Fruit fly (Drosophila melanogaster): ENCODE data around the gene CG34276.
A peak's percentile ranks its signal among the peaks of the same experiment; 100 is the strongest.
"Not testable (repeated sequence)": the region's sequence is repeated elsewhere in the genome, so short reads cannot be mapped to it uniquely, and the experiment has no call there.

CG34276 gene

DNA sequence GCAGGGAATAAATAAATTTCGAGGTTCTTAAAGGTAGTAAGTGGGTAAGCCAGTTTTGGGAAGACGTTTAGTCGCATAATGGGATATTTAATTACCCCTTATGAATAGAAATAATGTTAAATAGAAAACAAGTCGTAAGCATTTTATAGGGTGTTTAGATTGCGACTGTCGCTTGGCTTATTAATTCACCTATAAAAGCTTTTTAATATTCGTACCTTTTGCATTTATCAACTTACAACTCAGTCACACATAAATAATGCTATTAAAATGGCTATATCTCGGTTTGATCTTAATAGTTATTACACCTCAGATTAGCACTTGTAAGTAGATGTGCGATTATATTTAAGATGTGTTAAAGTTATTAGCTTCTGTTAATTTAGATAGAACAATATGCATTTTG lies at the start of gene CG34276:
Gene CG34276, plus strand, starts transcription at position 301 of the 400 bp plus-strand sequence.
- TF ChIP-seq noc (tag; optimal IDR thresholded peaks at IDR 0.05): no peak

DNA sequence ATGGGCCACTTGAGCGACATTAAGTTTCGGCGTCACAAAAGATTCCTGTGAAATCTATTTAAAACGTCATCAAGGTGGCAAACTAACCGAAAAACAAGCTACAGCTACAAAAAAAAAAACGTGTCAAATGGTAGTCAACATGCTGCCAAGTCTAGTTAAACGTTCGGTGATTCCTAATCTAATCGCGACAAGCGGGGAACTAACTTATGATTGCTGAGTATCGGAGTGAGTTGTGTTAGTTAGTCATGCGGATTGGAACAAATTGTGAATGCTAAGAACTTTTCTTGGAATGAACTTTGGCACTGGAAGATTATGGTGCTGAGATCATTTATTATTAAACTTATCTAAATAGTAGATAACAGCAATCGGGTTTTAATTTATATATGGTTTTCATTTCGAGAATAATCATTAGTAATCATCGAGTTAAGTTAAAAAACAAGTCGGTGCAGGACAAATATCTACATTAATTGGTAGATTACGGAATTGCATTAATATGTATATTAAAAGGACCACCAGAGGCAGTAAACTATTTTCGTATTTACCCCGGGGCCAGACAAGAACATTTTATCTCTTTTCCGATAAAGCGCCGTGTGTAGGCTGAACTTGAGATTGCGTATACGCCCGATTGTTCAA lies 34.1 kb upstream of the CG34276 start:
- TF ChIP-seq noc (tag; optimal IDR thresholded peaks at IDR 0.05): no peak

DNA sequence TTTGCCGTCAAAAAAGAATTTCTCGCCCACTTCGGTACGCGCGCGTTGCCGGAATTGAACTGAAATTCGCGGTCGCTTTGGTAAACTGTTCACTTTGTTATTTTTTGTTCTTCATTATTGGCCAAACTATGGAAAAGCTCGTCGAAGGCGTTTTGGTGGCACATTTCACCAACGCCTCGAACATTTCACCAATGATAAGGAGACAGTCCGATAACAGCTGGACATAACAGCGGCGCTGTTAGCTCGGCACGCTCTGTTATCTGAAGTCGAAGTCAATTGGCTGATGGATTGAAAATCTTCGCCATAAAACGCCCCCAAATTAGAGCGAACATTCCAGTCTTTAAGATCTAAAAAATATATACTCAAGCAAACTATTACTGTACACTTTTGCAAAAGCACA lies 29.5 kb upstream of the CG34276 start, which contains the start of gene CG14877:
Gene CG14877, minus strand, starts transcription at position 101 of the 400 bp plus-strand sequence.
- no peak for TF ChIP-seq noc (tag; optimal IDR thresholded peaks at IDR 0.05)

DNA sequence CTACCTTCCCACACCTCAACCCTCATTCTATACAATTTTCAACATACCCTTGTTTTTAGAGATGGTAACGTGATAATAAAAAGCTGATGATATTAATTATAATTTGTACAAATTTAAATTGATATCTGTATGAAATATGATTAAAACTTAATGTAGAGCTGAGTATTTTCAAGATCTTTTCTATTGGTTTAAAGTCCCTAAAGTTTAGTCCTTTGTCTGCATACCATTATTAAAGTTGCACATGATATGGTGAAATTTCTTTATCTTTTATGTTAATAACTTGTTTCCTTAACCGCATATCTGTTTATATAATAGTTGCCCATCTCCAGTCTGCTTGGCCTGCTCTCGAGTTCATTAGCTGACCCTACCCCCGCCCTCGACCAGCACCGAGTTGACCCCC lies 27.1 kb upstream of the CG34276 start:
- TF ChIP-seq noc (tag; optimal IDR thresholded peaks at IDR 0.05): peak; percentile 37

DNA sequence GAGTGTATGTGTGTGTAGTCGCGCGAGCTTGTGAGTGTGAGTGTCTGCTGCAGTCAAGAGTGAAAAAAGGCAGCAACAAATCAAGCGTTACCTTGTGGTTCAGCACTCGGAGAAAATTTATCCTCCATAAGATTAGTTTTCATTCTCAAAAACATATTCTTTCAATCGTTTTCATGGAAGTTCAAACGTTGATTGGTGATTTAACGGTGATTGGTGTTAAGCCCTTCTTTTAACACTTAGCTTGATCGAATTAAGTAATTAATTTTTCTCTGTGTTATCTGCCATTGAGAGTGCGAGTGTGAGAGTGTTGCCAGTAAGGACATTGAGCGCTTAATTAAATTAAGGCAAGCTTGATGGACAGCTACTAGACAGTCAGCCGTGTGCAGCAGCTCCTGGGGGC lies 25.8 kb upstream of the CG34276 start:
- TF ChIP-seq noc (tag; optimal IDR thresholded peaks at IDR 0.05): no peak

DNA sequence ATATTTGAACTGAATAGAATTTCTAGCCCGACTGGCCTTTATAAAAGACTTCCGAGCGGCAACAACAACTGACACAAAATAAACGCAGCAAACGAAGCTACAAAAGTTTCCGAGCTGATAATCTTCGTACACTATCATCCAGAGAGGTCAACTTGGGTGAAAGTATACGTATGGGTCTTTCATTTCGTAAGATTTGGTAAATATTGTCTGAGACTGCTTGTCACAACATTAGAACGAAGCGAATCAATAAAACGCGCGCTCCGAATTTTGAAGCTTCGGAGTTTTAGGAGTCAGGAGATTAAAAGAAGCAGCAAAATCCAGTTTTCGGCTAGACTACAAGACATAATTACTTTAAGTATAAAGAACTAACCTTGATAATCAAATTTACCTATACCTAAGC lies 20.9 kb upstream of the CG34276 start, which contains the start of gene glob1:
Gene glob1, minus strand, starts transcription at position 101 of the 400 bp plus-strand sequence.
- not testable (repeated sequence) for TF ChIP-seq noc (tag; optimal IDR thresholded peaks at IDR 0.05)

DNA sequence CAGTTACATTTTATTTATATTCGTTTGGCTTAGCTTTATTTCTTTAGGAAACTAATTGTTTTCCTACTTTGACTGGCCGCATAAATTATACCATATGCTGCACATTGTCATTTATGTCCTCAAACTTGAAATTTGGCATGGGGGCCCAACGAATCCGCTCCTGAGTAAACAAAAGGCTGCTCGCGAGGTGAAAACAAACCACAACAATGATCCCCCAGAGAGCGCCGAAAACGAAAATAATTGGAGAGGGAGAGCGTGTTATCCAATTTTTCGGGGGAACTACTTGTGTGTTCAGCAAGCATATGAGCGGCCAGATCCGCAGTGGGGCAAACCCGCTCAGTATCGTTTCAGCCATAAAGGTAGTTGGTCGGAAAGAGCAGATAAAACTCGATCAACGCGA lies 17.3 kb upstream of the CG34276 start, which contains the start of gene EndoU:
Gene EndoU, plus strand, starts transcription at position 301 of the 400 bp plus-strand sequence.
- not testable (repeated sequence) for TF ChIP-seq noc (tag; optimal IDR thresholded peaks at IDR 0.05)

DNA sequence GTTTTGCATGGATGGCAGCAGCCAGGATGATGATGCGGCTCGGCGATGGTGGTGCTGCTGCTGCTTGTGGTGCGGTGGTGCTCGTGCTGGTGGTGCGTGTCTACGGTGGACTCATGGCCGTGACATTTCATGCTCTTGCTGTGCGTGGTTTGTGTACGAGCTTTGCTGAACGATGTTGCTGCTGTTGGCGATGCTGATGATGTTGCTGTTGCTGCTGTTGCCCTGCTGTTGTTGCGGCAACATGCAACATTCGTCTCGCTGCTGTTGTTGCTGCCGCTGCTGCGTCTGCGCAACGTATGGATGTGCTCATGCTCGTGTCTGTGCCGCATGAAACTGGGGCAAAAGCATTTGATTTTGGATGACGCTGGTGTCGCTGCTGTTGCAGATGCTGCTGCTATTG lies 12.2 kb upstream of the CG34276 start:
- TF ChIP-seq noc (tag; optimal IDR thresholded peaks at IDR 0.05): no peak

DNA sequence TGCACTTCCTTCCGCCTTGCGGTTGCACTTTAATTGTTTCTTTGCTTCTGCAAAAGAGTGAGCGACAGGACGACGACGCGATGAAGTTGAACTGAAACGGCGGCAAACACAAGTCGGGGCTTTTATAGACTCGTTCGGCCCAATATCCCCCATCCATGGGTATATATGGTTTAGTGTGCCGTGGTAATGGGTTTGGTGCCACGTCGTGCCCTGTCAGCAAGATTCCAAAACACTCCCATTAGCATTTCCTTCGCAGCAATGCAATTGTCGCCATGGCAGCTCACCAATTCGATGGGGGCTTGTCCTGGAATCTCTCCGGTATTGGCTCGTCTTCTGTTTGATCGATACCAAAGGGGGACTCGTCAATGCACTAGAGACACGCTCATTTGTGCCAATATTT lies 7.5 kb upstream of the CG34276 start, which contains the start of gene CG45105:
Gene CG45105, minus strand, starts transcription at position 101 of the 400 bp plus-strand sequence.
- no peak for TF ChIP-seq noc (tag; optimal IDR thresholded peaks at IDR 0.05)

DNA sequence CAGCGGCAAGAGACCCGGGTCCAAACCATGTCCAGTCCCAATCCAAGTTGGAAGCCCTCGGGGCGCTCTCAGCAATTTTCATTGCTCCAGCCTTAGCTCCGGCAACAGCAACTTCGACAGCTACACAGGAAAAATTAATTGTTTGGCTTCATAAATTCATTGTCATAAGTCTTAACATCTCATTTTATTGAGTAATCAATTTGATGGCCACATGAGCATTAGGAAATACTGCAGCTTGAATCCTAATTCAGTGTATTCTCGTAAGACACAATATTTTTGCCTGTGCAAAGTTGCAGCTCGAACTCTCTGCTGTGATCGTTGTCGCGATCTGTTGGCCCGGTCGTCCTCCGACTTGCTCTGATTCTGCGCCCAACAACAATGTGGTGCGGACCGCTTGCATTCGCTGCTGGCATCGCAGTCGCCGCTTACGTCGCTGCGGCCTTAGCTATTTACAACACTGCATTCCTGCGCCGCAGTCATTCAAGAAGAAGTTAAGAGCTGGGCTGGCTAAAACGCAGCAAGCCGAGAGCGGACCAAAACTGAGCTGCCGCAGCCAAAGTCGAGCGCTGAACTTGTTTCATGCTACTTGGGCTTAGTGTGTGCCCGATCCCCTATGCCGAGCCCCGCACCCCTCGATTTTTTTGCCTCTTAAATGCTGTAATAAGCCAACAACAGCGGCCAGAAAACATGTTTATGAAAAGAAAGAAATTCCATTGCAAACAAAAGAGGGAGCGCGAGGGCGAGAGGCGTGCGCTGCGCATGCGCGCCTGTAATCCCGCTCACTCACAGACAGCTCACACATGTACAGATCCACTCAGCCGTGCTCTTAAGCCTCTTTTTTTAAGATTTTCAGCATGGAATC lies 5.8 kb upstream of the CG34276 start:
- no peak for TF ChIP-seq noc (tag; optimal IDR thresholded peaks at IDR 0.05)

DNA sequence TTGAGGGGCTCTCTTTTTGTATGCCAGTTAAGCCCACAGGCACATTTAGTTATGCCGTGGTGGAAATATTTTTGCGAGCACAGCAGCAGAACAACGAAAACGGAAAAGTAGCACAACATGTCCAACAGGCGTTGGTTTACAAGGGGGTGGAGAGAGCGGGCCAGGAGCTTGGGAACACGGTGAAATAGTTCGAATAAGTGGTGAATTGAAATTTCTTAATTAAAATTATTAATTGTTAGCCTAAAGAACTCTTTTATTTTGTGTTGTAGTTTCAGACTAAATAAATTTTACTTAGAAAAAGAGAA lies 5.2 kb upstream of the CG34276 start:
- TF ChIP-seq noc (tag; optimal IDR thresholded peaks at IDR 0.05): no peak

DNA sequence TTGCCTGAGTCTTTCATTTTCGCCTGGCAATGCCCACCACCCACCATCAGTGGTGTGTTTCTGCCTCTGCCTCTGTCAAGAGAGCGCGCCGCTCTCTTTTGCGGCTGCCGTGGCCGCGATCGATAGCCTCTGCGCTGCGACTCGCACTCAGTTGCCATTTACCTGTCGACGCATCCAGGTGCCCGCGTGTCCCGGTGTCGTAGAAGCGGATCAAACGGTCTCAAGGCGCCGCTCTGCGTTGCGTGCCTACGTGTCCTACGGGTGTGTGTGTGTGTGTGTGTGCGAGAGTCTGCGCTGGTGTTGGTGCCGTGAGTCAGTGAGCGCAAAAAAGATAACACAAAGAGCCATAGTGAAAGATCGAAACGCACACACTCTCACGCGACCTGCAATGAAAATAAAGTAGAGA lies 4.7 kb upstream of the CG34276 start, which contains the start of gene Fbxl7:
Gene Fbxl7, plus strand, starts transcription at position 148 of the 406 bp plus-strand sequence.
- no peak for TF ChIP-seq noc (tag; optimal IDR thresholded peaks at IDR 0.05)

DNA sequence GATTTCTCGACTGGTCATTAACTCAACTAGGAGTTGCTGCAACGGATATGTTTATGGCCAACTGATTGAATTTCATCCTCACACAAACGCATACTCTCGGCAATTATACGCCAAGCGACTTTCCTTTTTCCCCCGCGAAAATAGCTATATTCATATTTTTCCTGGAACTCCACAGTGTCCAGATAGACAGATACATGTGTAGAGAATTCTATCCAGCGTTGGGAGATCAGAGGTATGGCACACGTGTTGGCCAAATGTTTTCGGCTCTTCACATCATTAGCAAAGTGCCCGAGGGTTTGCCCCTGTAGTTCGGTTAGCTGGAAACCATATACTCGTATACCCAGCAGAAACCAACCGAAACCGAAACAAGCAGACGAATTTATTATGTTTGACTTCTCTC lies 3.7 kb upstream of the CG34276 start:
- TF ChIP-seq noc (tag; optimal IDR thresholded peaks at IDR 0.05): no peak

DNA sequence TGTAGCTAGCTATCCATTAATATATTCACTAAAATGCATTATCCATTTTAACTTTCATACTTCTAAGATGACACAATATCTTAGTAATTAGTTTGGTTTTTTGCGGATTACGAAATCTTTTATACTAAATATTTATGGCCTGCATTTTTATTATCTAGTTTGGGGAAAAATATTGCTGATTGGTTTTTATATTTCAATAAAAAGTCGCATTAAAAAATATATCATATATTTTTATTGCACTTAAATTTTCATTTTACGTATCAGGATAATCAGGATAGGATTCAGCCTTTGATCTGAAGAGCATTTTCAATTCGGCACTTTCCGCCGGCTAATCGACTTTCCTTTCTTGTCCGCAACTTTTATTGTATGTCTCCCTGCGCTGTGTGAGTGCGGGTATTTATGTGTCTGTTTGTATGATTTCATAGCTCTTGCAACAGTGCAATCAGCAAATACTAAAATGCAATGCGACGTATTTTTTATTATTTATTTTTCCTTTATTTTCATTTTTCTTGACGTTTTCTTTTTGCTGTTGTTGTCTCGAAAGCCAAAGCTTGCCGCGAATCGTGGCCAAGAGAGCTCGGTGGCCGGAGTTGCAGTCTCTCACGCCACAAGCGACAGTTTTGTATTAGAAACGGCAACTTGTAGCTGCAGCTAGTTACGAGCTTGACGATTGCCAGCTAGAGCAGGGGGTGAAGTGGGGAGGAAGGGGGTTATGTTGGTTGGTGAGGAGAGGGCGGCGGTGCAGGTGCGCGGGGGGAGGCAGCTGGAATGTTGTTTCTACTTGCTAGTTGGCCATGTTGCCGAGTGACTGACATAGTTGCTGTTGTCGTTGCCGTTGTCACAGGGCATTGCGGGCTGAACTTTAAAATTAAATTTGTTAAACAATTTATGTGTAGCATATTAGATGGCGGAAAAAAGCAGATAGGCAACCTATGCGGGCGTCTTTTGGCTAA lies 2.5 kb upstream of the CG34276 start:
- TF ChIP-seq noc (tag; optimal IDR thresholded peaks at IDR 0.05): no peak

DNA sequence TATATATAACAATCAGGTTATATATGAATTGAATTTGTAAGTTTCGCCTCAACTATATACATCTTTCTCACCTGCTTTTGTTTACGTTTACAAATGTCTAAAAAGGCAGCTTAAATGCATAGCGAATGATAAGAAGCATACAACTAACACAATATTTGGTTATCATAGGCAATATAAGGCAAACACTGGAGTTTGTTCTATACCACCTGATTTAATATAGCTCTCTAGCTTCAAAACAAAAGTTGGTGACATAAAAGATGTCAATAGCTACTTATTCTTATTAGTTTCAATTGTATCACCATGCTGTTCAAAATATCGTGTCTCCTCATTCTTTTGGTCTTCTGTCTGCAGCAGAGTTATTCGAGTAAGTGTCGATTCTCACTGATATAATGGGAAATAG lies 510 bp downstream of the CG34276 start:
- TF ChIP-seq noc (tag; optimal IDR thresholded peaks at IDR 0.05): no peak

DNA sequence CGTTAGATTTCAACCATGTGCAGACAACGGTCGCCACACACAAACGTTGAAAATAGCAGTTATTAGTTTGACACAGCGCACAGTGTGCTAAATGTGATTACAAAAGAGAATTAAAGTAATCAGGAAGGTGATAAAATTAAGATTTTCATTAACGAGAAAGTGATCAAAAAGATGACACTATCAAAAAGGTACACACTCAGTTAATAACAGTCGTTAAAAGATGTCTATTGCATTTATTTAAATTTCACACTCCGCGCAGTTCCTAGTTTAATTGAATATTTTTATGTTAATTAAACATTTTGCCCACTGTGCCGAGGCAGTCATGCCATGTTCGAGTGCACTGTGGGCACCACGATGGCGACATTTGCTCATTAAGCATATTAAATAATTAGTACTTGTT lies 1.7 kb downstream of the CG34276 start:
- peak; percentile 30 for TF ChIP-seq noc (tag; optimal IDR thresholded peaks at IDR 0.05)

All from whole organism, larva.